Fruit fly (Drosophila melanogaster) Kc167 (cell line): Measurements from ENCODE around the gene Agpat4.

Experiments
- Myc ChIP-seq: fragments of >200 bp; optimal IDR thresholded peaks from 2 replicates; lab custom pipeline; 2017; ENCODE audit warnings: missing external identifiers
- Sin3A ChIP-seq: fragments of >200 bp; optimal IDR thresholded peaks from 2 replicates; lab custom pipeline; 2018; ENCODE audit warnings: missing external identifiers
- h ChIP-seq: fragments of >200 bp; optimal IDR thresholded peaks from 3 replicates; lab custom pipeline; 2018; ENCODE audit warnings: missing external identifiers
- insv ChIP-seq: fragments of >200 bp; optimal IDR thresholded peaks from 3 replicates; lab custom pipeline; 2018; ENCODE audit warnings: missing external identifiers
- psq ChIP-seq: fragments of >200 bp; optimal IDR thresholded peaks from 2 replicates; lab custom pipeline; 2017; ENCODE audit warnings: missing external identifiers
- ttk ChIP-seq: sonication (Bioruptor generic); optimal IDR thresholded peaks from 2 replicates; lab custom pipeline; 2017; ENCODE audit warnings: missing external identifiers

dm6 chr3L:16362119-16362653 is 19.2 kb downstream of the Agpat4 start, which contains the start of gene Cpr72Ea:
- TF ChIP-seq psq (lab: Kevin White, UChicago) = no peak
- no peak for TF ChIP-seq h (lab: Kevin White, UChicago)
- no peak for TF ChIP-seq Sin3A
- TF ChIP-seq insv (lab: Kevin White, UChicago) = no peak
- no peak for TF ChIP-seq Myc (lab: Kevin White, UChicago)
- no peak for TF ChIP-seq ttk (lab: Kevin White, UChicago)
